Fruit fly (Drosophila melanogaster): ENCODE results near the gene oc.

- TF ChIP-seq CG32121 (GFP tag; IDR thresholded peaks at IDR 0.05), result no peak
- TF ChIP-seq CG15710 (tag; optimal IDR thresholded peaks at IDR 0.05), result no peak
- TF ChIP-seq CG8301 (tag; optimal IDR thresholded peaks at IDR 0.05), result no peak
- peak; percentile 5 for TF ChIP-seq CG8159 (tag; optimal IDR thresholded peaks at IDR 0.05)
- TF ChIP-seq Pif1B (GFP tag; optimal IDR thresholded peaks at IDR 0.05), result no peak
- TF ChIP-seq EcR (GFP tag; optimal IDR thresholded peaks at IDR 0.05), result no peak
- no peak for TF ChIP-seq D1 (tag; optimal IDR thresholded peaks at IDR 0.05)
- peak; percentile 21 for TF ChIP-seq Pif1A (GFP tag; optimal IDR thresholded peaks at IDR 0.05)
- TF ChIP-seq CG10348 (GFP tag; IDR thresholded peaks at IDR 0.05), result no peak
- TF ChIP-seq gl (tag; optimal IDR thresholded peaks at IDR 0.05), result no peak
- TF ChIP-seq CG9948 (tag; optimal IDR thresholded peaks at IDR 0.05), result no peak
- no peak for TF ChIP-seq CG14655 (GFP tag; optimal IDR thresholded peaks at IDR 0.05)
- TF ChIP-seq CG13204 (GFP tag; optimal IDR thresholded peaks at IDR 0.05), result no peak
- TF ChIP-seq Snoo (tag; optimal IDR thresholded peaks at IDR 0.05), result peak; percentile 51
Measured at dm6 chrX:8667709-8668108, 17.2 kb upstream of the oc start.
